Worm (Caenorhabditis elegans): ENCODE results near the gene Y1B5A.1.

Y1B5A.1 gene

ce11 chrX:7099049-7099448, 13.9 kb downstream of the Y1B5A.1 start:
- TF ChIP-seq blmp-1 (tag; optimal IDR thresholded peaks at IDR 0.05) (no peak), unc-62 (GFP tag; optimal IDR thresholded peaks at IDR 0.05) (no peak), mls-2 (tag; optimal IDR thresholded peaks at IDR 0.05) (no peak), unc-39 (tag; optimal IDR thresholded peaks at IDR 0.05) (no peak), unc-120 (tag; optimal IDR thresholded peaks at IDR 0.05; ENCODE audit: poor library complexity, severe bottlenecking) (no peak)

- TF ChIP-seq nhr-28 (tag; optimal IDR thresholded peaks at IDR 0.05) (no peak), lin-13 (tag; optimal IDR thresholded peaks at IDR 0.05) (peak; percentile 41), elt-3 (tag; optimal IDR thresholded peaks at IDR 0.05) (no peak), pha-4 (tag; optimal IDR thresholded peaks at IDR 0.05) (no peak), nhr-2 (tag; optimal IDR thresholded peaks at IDR 0.05) (peak; percentile 50), flh-1 (GFP tag; optimal IDR thresholded peaks at IDR 0.05) (no peak), mls-2 (tag; optimal IDR thresholded peaks at IDR 0.05) (no peak), blmp-1 (tag; optimal IDR thresholded peaks at IDR 0.05) (no peak), nhr-76 (tag; optimal IDR thresholded peaks at IDR 0.05) (no peak), ceh-43 (GFP tag; optimal IDR thresholded peaks at IDR 0.05) (no peak), ham-2 (GFP tag; optimal IDR thresholded peaks at IDR 0.05) (no peak), elt-1 (tag; optimal IDR thresholded peaks at IDR 0.05; ENCODE audit: borderline replicate concordance, insufficient read depth) (peak; percentile 20), sem-2 (GFP tag; optimal IDR thresholded peaks at IDR 0.05) (no peak), unc-120 (tag; optimal IDR thresholded peaks at IDR 0.05; ENCODE audit: poor library complexity, severe bottlenecking) (no peak), unc-62 (GFP tag; optimal IDR thresholded peaks at IDR 0.05) (no peak), sptf-1 (tag; optimal IDR thresholded peaks at IDR 0.05) (no peak), ceh-83 (GFP tag; optimal IDR thresholded peaks at IDR 0.05) (no peak), M03D4.4 (tag; optimal IDR thresholded peaks at IDR 0.05) (no peak), snpc-4 (tag; optimal IDR thresholded peaks at IDR 0.05) (no peak), lsy-2 (tag; optimal IDR thresholded peaks at IDR 0.05) (no peak), mep-1 (tag; optimal IDR thresholded peaks at IDR 0.05) (peak; percentile 58), zip-8 (tag; optimal IDR thresholded peaks at IDR 0.05) (no peak), nhr-237 (tag; optimal IDR thresholded peaks at IDR 0.05) (no peak), ztf-11 (tag; optimal IDR thresholded peaks at IDR 0.05) (no peak), hlh-1 (tag; optimal IDR thresholded peaks at IDR 0.05) (peak; percentile 43), tbx-8 (GFP tag; optimal IDR thresholded peaks at IDR 0.05) (no peak), cnd-1 (tag; optimal IDR thresholded peaks at IDR 0.05) (no peak), drap-1 (GFP tag; optimal IDR thresholded peaks at IDR 0.05) (no peak), unc-39 (tag; optimal IDR thresholded peaks at IDR 0.05) (no peak), ces-1 (GFP tag; optimal IDR thresholded peaks at IDR 0.05) (no peak), mab-5 (tag; optimal IDR thresholded peaks at IDR 0.05) (no peak), ceh-39 (tag; optimal IDR thresholded peaks at IDR 0.05) (peak; percentile 42), nhr-12 (tag; optimal IDR thresholded peaks at IDR 0.05) (no peak)
Observed at ce11 chrX:7100290-7100689, 15.1 kb downstream of the Y1B5A.1 start, which contains the start of gene C36B7.6. Gene C36B7.6 (minus strand): TSS chrX:7100338.

ce11 chrX:7101477-7101876, 16.3 kb downstream of the Y1B5A.1 start, which contains the start of gene C36B7.3:
Gene C36B7.3 (plus strand): TSS chrX:7101777.
- TF ChIP-seq nhr-28 (tag; optimal IDR thresholded peaks at IDR 0.05) (no peak), nhr-237 (tag; optimal IDR thresholded peaks at IDR 0.05) (no peak), zip-8 (tag; optimal IDR thresholded peaks at IDR 0.05) (no peak), elt-3 (tag; optimal IDR thresholded peaks at IDR 0.05) (no peak), nhr-12 (tag; optimal IDR thresholded peaks at IDR 0.05) (no peak), pha-4 (tag; optimal IDR thresholded peaks at IDR 0.05) (no peak), lin-32 (GFP tag; optimal IDR thresholded peaks at IDR 0.05) (no peak), unc-120 (tag; optimal IDR thresholded peaks at IDR 0.05; ENCODE audit: poor library complexity, severe bottlenecking) (no peak), mab-5 (tag; optimal IDR thresholded peaks at IDR 0.05) (no peak), ztf-11 (tag; optimal IDR thresholded peaks at IDR 0.05) (no peak), sptf-1 (tag; optimal IDR thresholded peaks at IDR 0.05) (no peak), hlh-1 (tag; optimal IDR thresholded peaks at IDR 0.05) (no peak), unc-39 (tag; optimal IDR thresholded peaks at IDR 0.05) (no peak), ces-1 (GFP tag; optimal IDR thresholded peaks at IDR 0.05) (no peak), M03D4.4 (tag; optimal IDR thresholded peaks at IDR 0.05) (no peak), tbx-8 (GFP tag; optimal IDR thresholded peaks at IDR 0.05) (no peak)

ce11 chrX:7106103-7106502, 20.9 kb downstream of the Y1B5A.1 start, which contains the start of gene C36B7.2:
Gene C36B7.2 (plus strand): TSS chrX:7106403.
- TF ChIP-seq mep-1 (tag; optimal IDR thresholded peaks at IDR 0.05) (no peak), nhr-237 (tag; optimal IDR thresholded peaks at IDR 0.05) (no peak), ces-1 (GFP tag; optimal IDR thresholded peaks at IDR 0.05) (no peak), ztf-11 (tag; optimal IDR thresholded peaks at IDR 0.05) (no peak), unc-62 (GFP tag; optimal IDR thresholded peaks at IDR 0.05) (no peak), flh-1 (GFP tag; optimal IDR thresholded peaks at IDR 0.05) (no peak), elt-1 (tag; optimal IDR thresholded peaks at IDR 0.05; ENCODE audit: borderline replicate concordance, insufficient read depth) (no peak), ceh-43 (GFP tag; optimal IDR thresholded peaks at IDR 0.05) (no peak), lin-32 (GFP tag; optimal IDR thresholded peaks at IDR 0.05) (no peak), bed-3 (GFP tag; optimal IDR thresholded peaks at IDR 0.05) (no peak), nhr-12 (tag; optimal IDR thresholded peaks at IDR 0.05) (no peak), lin-13 (tag; optimal IDR thresholded peaks at IDR 0.05) (no peak), blmp-1 (tag; optimal IDR thresholded peaks at IDR 0.05) (no peak), sem-2 (GFP tag; optimal IDR thresholded peaks at IDR 0.05) (no peak), nhr-28 (tag; optimal IDR thresholded peaks at IDR 0.05) (no peak), unc-39 (tag; optimal IDR thresholded peaks at IDR 0.05) (no peak), elt-3 (tag; optimal IDR thresholded peaks at IDR 0.05) (no peak), mab-5 (tag; optimal IDR thresholded peaks at IDR 0.05) (no peak), drap-1 (GFP tag; optimal IDR thresholded peaks at IDR 0.05) (no peak)

All from whole organism, mixed stage, embryonic.